Worm (Caenorhabditis elegans): ENCODE results near the gene F54B3.2.

Gene F54B3.2

DNA sequence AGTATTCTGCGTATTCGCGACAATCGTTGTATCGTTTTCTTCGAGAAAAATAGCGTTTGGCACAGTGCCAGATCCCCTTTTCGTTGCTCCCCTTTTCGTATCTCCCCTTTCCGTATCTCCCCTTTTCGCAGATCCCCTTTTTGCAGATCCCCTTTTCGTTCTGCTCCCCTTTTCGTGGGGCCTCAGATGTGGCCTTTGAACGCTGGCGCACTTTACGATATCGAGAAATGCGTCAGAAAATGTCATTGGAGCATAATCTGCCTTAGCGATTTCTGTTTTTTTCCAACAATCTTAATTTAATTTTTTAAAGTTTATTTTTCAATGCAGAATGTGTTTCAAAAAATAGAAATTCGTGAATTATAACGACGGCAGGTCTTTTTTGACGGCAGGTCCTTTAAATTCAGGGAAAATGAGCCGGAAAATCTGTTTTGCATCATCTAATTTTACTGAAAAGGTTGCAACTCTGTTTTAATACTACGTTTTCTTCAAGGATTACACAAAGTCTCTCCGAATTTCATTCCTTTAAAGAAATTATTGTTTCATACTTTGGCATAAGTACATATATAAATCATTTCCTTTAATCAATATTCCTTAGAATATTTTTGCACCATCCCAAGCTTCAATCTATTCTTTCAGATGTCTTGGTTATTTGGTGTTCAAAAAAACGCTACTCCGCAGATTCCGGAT lies 21.5 kb downstream of the F54B3.2 start, which contains the start of gene atad-3 (continued):
- TF ChIP-seq hsf-1 (GFP tag; IDR thresholded peaks at IDR 0.05) = peak; percentile 80; the same call in 1 of the 2 replicates
- TF ChIP-seq pha-4 (tag; optimal IDR thresholded peaks at IDR 0.05) = no peak
- TF ChIP-seq efl-1 (GFP tag; optimal IDR thresholded peaks at IDR 0.05) = peak; percentile 68
- peak; percentile 95 for TF ChIP-seq let-526 (GFP tag; IDR thresholded peaks at IDR 0.05)
- TF ChIP-seq tlf-1 (GFP tag; optimal IDR thresholded peaks at IDR 0.05) = peak; percentile 65
- peak; percentile 98 for TF ChIP-seq ztf-18 (tag; optimal IDR thresholded peaks at IDR 0.05)
- no peak for TF ChIP-seq bed-1 (GFP tag; IDR thresholded peaks at IDR 0.05)
- TF ChIP-seq sea-2 (GFP tag; IDR thresholded peaks at IDR 0.05) = 0 out of 2 replicates have a peak, but pooled peaks have one; percentile 22
- TF ChIP-seq madf-6 (GFP tag; IDR thresholded peaks at IDR 0.05) = peak; percentile 81
- peak; percentile 84 for TF ChIP-seq athp-1 (tag; optimal IDR thresholded peaks at IDR 0.05)
- peak; percentile 98 for TF ChIP-seq pbrm-1 (GFP tag; IDR thresholded peaks at IDR 0.05)
- TF ChIP-seq somi-1 (GFP tag; optimal IDR thresholded peaks at IDR 0.05) = peak; percentile 77
- peak; percentile 23 for TF ChIP-seq snpc-4 (GFP tag; optimal IDR thresholded peaks at IDR 0.05)
- TF ChIP-seq snpc-4 (tag; optimal IDR thresholded peaks at IDR 0.05) = peak; percentile 21 to 69 (median 52)
- peak; percentile 100 for TF ChIP-seq ceh-100 (GFP tag; IDR thresholded peaks at IDR 0.05)
- TF ChIP-seq attf-6 (GFP tag; IDR thresholded peaks at IDR 0.05) = peak; percentile 63; the same call in 1 of the 2 replicates
- peak; percentile 98 for TF ChIP-seq ztf-25 (GFP tag; IDR thresholded peaks at IDR 0.05)
- TF ChIP-seq D2030.7 (GFP tag; IDR thresholded peaks at IDR 0.05) = peak; percentile 97
- TF ChIP-seq aptf-2 (GFP tag; conservative IDR thresholded peaks at IDR 0.05) = peak; percentile 94
- peak; percentile 93 for TF ChIP-seq lir-1 (GFP tag; conservative IDR thresholded peaks at IDR 0.05)
- peak; percentile 36 for TF ChIP-seq T07F8.4 (tag; optimal IDR thresholded peaks at IDR 0.05)
- peak; percentile 88 for TF ChIP-seq Y79H2A.3 (GFP tag; conservative IDR thresholded peaks at IDR 0.05)
- peak in 1 of 2 experiments; percentile 63 for TF ChIP-seq let-607 (tag; optimal IDR thresholded peaks at IDR 0.05)
- TF ChIP-seq unc-130 (GFP tag; optimal IDR thresholded peaks at IDR 0.05) = peak; percentile 74
- peak; percentile 66 for TF ChIP-seq lsl-1 (GFP tag; optimal IDR thresholded peaks at IDR 0.05)
- TF ChIP-seq Y53G8AR.9 (GFP tag; conservative IDR thresholded peaks at IDR 0.05) = peak; percentile 95
- TF ChIP-seq ztf-26 (tag; optimal IDR thresholded peaks at IDR 0.05) = peak; percentile 33
- TF ChIP-seq Y95B8A.8 (GFP tag; IDR thresholded peaks at IDR 0.05) = peak; percentile 97
- peak; percentile 95 for TF ChIP-seq nfyb-1 (GFP tag; IDR thresholded peaks at IDR 0.05)
- TF ChIP-seq ztf-22 (GFP tag; optimal IDR thresholded peaks at IDR 0.05) = peak; percentile 49
- TF ChIP-seq nhr-120 (GFP tag; IDR thresholded peaks at IDR 0.05) = no peak
- TF ChIP-seq F57C9.4 (tag; optimal IDR thresholded peaks at IDR 0.05) = no peak
- no peak for TF ChIP-seq hlh-12 (tag; optimal IDR thresholded peaks at IDR 0.05)
- peak; percentile 23 to 49 for TF ChIP-seq rec-8 (tag; optimal IDR thresholded peaks at IDR 0.05)
- TF ChIP-seq egl-44 (GFP tag; IDR thresholded peaks at IDR 0.05) = peak; percentile 85

- TF ChIP-seq egrh-3 (GFP tag; IDR thresholded peaks at IDR 0.05) (peak; percentile 67), D2030.7 (GFP tag; IDR thresholded peaks at IDR 0.05) (peak; percentile 15; the same call in 1 of the 2 replicates), ceh-100 (GFP tag; IDR thresholded peaks at IDR 0.05) (peak; percentile 90), lir-1 (GFP tag; conservative IDR thresholded peaks at IDR 0.05) (0 out of 2 replicates have a peak, but pooled peaks have one; percentile 39), madf-8 (GFP tag; conservative IDR thresholded peaks at IDR 0.05) (0 out of 2 replicates have a peak, but pooled peaks have one; percentile 14), K11D2.4 (GFP tag; IDR thresholded peaks at IDR 0.05) (0 out of 2 replicates have a peak, but pooled peaks have one; percentile 44), F33H1.4 (GFP tag; IDR thresholded peaks at IDR 0.05) (peak; percentile 75)
Observed at ce11 chrII:10247594-10248283, 22.2 kb downstream of the F54B3.2 start, which contains the start of gene nrde-2. TSS of gene nrde-2 (minus strand) at chrII:10247638.
